Worm (Caenorhabditis elegans) whole organism, late embryonic: ENCODE data around the gene col-185.

Source experiments
- C38D4.7 ChIP-seq: fragments of 200-800 bp; sonication (Bioruptor generic); optimal IDR thresholded peaks from 2 replicates; lab custom pipeline; 2018; ENCODE audit warnings: mild to moderate bottlenecking, missing genetic modification characterization, moderate library complexity, missing compliant biosample characterization
- Y22D7AL.16 ChIP-seq: sonication (generic microtip); optimal IDR thresholded peaks from 2 replicates; lab custom pipeline; 2016; ENCODE audit warnings: missing genetic modification characterization, missing compliant biosample characterization
- ahr-1 ChIP-seq: sonication (generic microtip); optimal IDR thresholded peaks from 2 replicates; lab custom pipeline; 2016; ENCODE audit warnings: missing genetic modification characterization, missing compliant biosample characterization
- ceh-19 ChIP-seq: fragments of 200-800 bp; sonication (Bioruptor generic); optimal IDR thresholded peaks from 2 replicates; lab custom pipeline; 2018; ENCODE audit warnings: mild to moderate bottlenecking, missing genetic modification characterization, missing compliant biosample characterization
- ceh-2 ChIP-seq: sonication (generic microtip); optimal IDR thresholded peaks from 2 replicates; lab custom pipeline; 2016; ENCODE audit warnings: missing genotype, missing genetic modification characterization, missing compliant biosample characterization
- ceh-22 ChIP-seq: sonication (generic microtip); optimal IDR thresholded peaks from 2 replicates; lab custom pipeline; 2017; ENCODE audit warnings: missing biosample characterization, missing genetic modification characterization
- ceh-31 ChIP-seq: sonication (generic microtip); optimal IDR thresholded peaks from 2 replicates; lab custom pipeline; 2016; ENCODE audit warnings: missing genetic modification characterization, missing compliant biosample characterization
- ceh-34 ChIP-seq: sonication (generic microtip); optimal IDR thresholded peaks from 2 replicates; lab custom pipeline; 2016; ENCODE audit warnings: mild to moderate bottlenecking, missing genetic modification characterization, missing compliant biosample characterization
- ceh-45 ChIP-seq: fragments of 200-800 bp; sonication (Bioruptor generic); IDR thresholded peaks from 2 replicates; pipeline ENCODE4 v1.3.6; 2022; ENCODE audit warnings: missing genetic modification reagents, missing genetic modification characterization, missing compliant biosample characterization
- ceh-48 ChIP-seq: sonication (generic microtip); optimal IDR thresholded peaks from 2 replicates; lab custom pipeline; 2016; ENCODE audit warnings: missing genetic modification characterization, inconsistent platforms, missing compliant biosample characterization
- ceh-6 ChIP-seq: fragments of 200-800 bp; sonication (Bioruptor generic); optimal IDR thresholded peaks from 2 replicates; lab custom pipeline; 2018; ENCODE audit warnings: mild to moderate bottlenecking, missing genetic modification characterization, missing compliant biosample characterization
- ceh-9 ChIP-seq: sonication (generic microtip); optimal IDR thresholded peaks from 2 replicates; lab custom pipeline; 2016; ENCODE audit warnings: mild to moderate bottlenecking, missing genetic modification characterization, inconsistent platforms, missing compliant biosample characterization
- che-1 ChIP-seq: sonication (generic microtip); optimal IDR thresholded peaks from 2 replicates; lab custom pipeline; 2016; ENCODE audit warnings: mild to moderate bottlenecking, missing genetic modification characterization, missing compliant biosample characterization
- dmd-4 ChIP-seq: sonication (generic microtip); optimal IDR thresholded peaks from 2 replicates; lab custom pipeline; 2016; ENCODE audit warnings: borderline replicate concordance, missing genetic modification characterization, missing compliant biosample characterization
- dve-1 ChIP-seq: sonication (generic microtip); optimal IDR thresholded peaks from 2 replicates; lab custom pipeline; 2017; ENCODE audit warnings: antibody characterized with exemption, mild to moderate bottlenecking, missing genetic modification characterization, missing compliant biosample characterization
- elt-2 ChIP-seq: sonication (generic microtip); optimal IDR thresholded peaks from 2 replicates; lab custom pipeline; 2016; ENCODE audit warnings: missing genetic modification reagents, missing genetic modification characterization, missing compliant biosample characterization
- eyg-1 ChIP-seq: sonication (generic microtip); optimal IDR thresholded peaks from 2 replicates; lab custom pipeline; 2016; ENCODE audit warnings: missing genotype, missing genetic modification characterization, missing compliant biosample characterization
- hlh-13 ChIP-seq: fragments of 200-800 bp; sonication (Bioruptor generic); optimal IDR thresholded peaks from 2 replicates; lab custom pipeline; 2018; ENCODE audit warnings: mild to moderate bottlenecking, missing genetic modification characterization, missing compliant biosample characterization
- hlh-8 ChIP-seq: sonication (generic microtip); optimal IDR thresholded peaks from 2 replicates; lab custom pipeline; 2016; ENCODE audit warnings: missing genotype, missing genetic modification characterization, missing compliant biosample characterization
- lim-6 ChIP-seq: sonication (generic microtip); optimal IDR thresholded peaks from 2 replicates; lab custom pipeline; 2016; ENCODE audit warnings: missing genetic modification characterization, missing compliant biosample characterization
- lin-11 ChIP-seq: fragments of 200-800 bp; sonication (Bioruptor generic); optimal IDR thresholded peaks from 2 replicates; lab custom pipeline; 2018; ENCODE audit warnings: mild to moderate bottlenecking, missing genetic modification characterization, missing compliant biosample characterization
- madf-2 ChIP-seq: sonication (generic microtip); optimal IDR thresholded peaks from 2 replicates; lab custom pipeline; 2017; ENCODE audit warnings: missing genetic modification characterization, missing compliant biosample characterization
- nhr-232 ChIP-seq: sonication (generic microtip); optimal IDR thresholded peaks from 2 replicates; lab custom pipeline; 2016; ENCODE audit warnings: missing genetic modification characterization, missing compliant biosample characterization
- npax-4 ChIP-seq: sonication (generic microtip); optimal IDR thresholded peaks from 2 replicates; lab custom pipeline; 2016; ENCODE audit warnings: missing genetic modification characterization, missing compliant biosample characterization
- pag-3 ChIP-seq: sonication (generic microtip); optimal IDR thresholded peaks from 2 replicates; lab custom pipeline; 2016; ENCODE audit warnings: missing compliant biosample characterization, missing genetic modification characterization, borderline replicate concordance
- pat-9 ChIP-seq: fragments of 200-800 bp; sonication (Bioruptor generic); optimal IDR thresholded peaks from 2 replicates; lab custom pipeline; 2018; ENCODE audit warnings: mild to moderate bottlenecking, missing genetic modification characterization, moderate library complexity, missing compliant biosample characterization
- pqm-1 ChIP-seq: sonication (generic microtip); optimal IDR thresholded peaks from 2 replicates; lab custom pipeline; 2016; ENCODE audit warnings: missing genetic modification characterization, missing compliant biosample characterization
- ref-2 ChIP-seq: sonication (generic microtip); optimal IDR thresholded peaks from 2 replicates; lab custom pipeline; 2016; ENCODE audit warnings: missing genetic modification characterization, missing compliant biosample characterization
- sdc-2 ChIP-seq: sonication (generic microtip); optimal IDR thresholded peaks from 2 replicates; lab custom pipeline; 2016; ENCODE audit warnings: missing genotype, missing genetic modification characterization, missing compliant biosample characterization
- sox-4 ChIP-seq: sonication (generic microtip); optimal IDR thresholded peaks from 2 replicates; lab custom pipeline; 2017; ENCODE audit warnings: mild to moderate bottlenecking, missing genetic modification characterization, inconsistent platforms, missing compliant biosample characterization
- syd-9 ChIP-seq: sonication (generic microtip); optimal IDR thresholded peaks from 2 replicates; lab custom pipeline; 2016; ENCODE audit warnings: mild to moderate bottlenecking, missing genetic modification characterization, moderate library complexity, missing compliant biosample characterization
- tbx-2 ChIP-seq: sonication (generic microtip); optimal IDR thresholded peaks from 2 replicates; lab custom pipeline; 2016; ENCODE audit warnings: missing genetic modification characterization, missing compliant biosample characterization
- tbx-7 ChIP-seq: sonication (generic microtip); optimal IDR thresholded peaks from 2 replicates; lab custom pipeline; 2016; ENCODE audit warnings: missing genotype, missing genetic modification characterization, missing compliant biosample characterization
- unc-42 ChIP-seq: sonication (generic microtip); optimal IDR thresholded peaks from 2 replicates; lab custom pipeline; 2016; ENCODE audit warnings: missing genotype, missing genetic modification characterization, missing compliant biosample characterization
- ztf-16 ChIP-seq: sonication (generic microtip); optimal IDR thresholded peaks from 2 replicates; lab custom pipeline; 2017; ENCODE audit warnings: missing genetic modification characterization, missing compliant biosample characterization

The col-185 gene

ce11 chrX:13539701-13540100 is 28.8 kb upstream of the col-185 start:
- TF ChIP-seq syd-9 (tag; lab: Kevin White, UChicago), result no peak

ce11 chrX:13536759-13537158 is 25.9 kb upstream of the col-185 start, which contains the start of gene R01E6.5:
TSS of gene R01E6.5 (plus strand) at chrX:13537059.
- TF ChIP-seq ceh-9, result no peak
- TF ChIP-seq madf-2 (tag; lab: Kevin White, UChicago), result no peak
- no peak for TF ChIP-seq ceh-19 (GFP tag; lab: Kevin White, UChicago)
- no peak for TF ChIP-seq ztf-16
- no peak for TF ChIP-seq ceh-34 (tag; lab: Kevin White, UChicago)
- TF ChIP-seq npax-4 (tag; lab: Kevin White, UChicago), result no peak
- no peak for TF ChIP-seq ceh-2 (tag; lab: Kevin White, UChicago)
- TF ChIP-seq hlh-13 (GFP tag; lab: Kevin White, UChicago), result no peak
- no peak for TF ChIP-seq lim-6 (tag; lab: Kevin White, UChicago)

- TF ChIP-seq nhr-232 (no peak), sdc-2 (tag; lab: Kevin White, UChicago) (peak; percentile 21), ztf-16 (no peak), ref-2 (tag; lab: Kevin White, UChicago) (peak; percentile 22), che-1 (tag; lab: Kevin White, UChicago) (no peak), pat-9 (tag; lab: Kevin White, UChicago) (peak; percentile 5), ceh-31 (tag; lab: Kevin White, UChicago) (peak; percentile 27), unc-42 (tag; lab: Kevin White, UChicago) (peak; percentile 79)
These were observed 21.8 kb upstream of the col-185 start, which contains the start of gene acr-12 for ce11 chrX:13532424-13533309. TSS of gene acr-12 (plus strand) at chrX:13532853.

- TF ChIP-seq ceh-2 (tag; lab: Kevin White, UChicago), result no peak
- no peak for TF ChIP-seq elt-2
- TF ChIP-seq ztf-16, result no peak
- no peak for TF ChIP-seq ceh-6 (GFP tag; lab: Kevin White, UChicago)
- TF ChIP-seq sox-4 (tag; lab: Kevin White, UChicago), result no peak
- no peak for TF ChIP-seq pag-3
- TF ChIP-seq lin-11, result no peak
- no peak for TF ChIP-seq ceh-22 (tag; lab: Kevin White, UChicago)
- TF ChIP-seq npax-4 (tag; lab: Kevin White, UChicago), result no peak
- TF ChIP-seq pqm-1 (tag; lab: Kevin White, UChicago), result no peak
- no peak for TF ChIP-seq Y22D7AL.16 (tag; lab: Kevin White, UChicago)
- TF ChIP-seq C38D4.7 (GFP tag; lab: Kevin White, UChicago), result no peak
- TF ChIP-seq hlh-8, result no peak
- no peak for TF ChIP-seq eyg-1 (tag; lab: Kevin White, UChicago)
- no peak for TF ChIP-seq dve-1 (tag; lab: Kevin White, UChicago)
- TF ChIP-seq che-1 (tag; lab: Kevin White, UChicago), result no peak
- TF ChIP-seq ceh-9, result no peak
- TF ChIP-seq tbx-7 (tag; lab: Kevin White, UChicago), result no peak
These were observed 19.3 kb upstream of the col-185 start for ce11 chrX:13530015-13530778.

ce11 chrX:13528630-13529138 is 17.8 kb upstream of the col-185 start, which contains the start of gene F18H3.4:
TSS of gene F18H3.4 (plus strand) at chrX:13529088.
- no peak for TF ChIP-seq dmd-4 (tag; lab: Kevin White, UChicago)
- no peak for TF ChIP-seq lim-6 (tag; lab: Kevin White, UChicago)
- no peak for TF ChIP-seq tbx-2 (tag; lab: Kevin White, UChicago)
- no peak for TF ChIP-seq ahr-1 (tag; lab: Kevin White, UChicago)
- no peak for TF ChIP-seq dve-1 (tag; lab: Kevin White, UChicago)
- TF ChIP-seq ceh-48, result no peak
- TF ChIP-seq npax-4 (tag; lab: Kevin White, UChicago), result no peak
- TF ChIP-seq elt-2, result peak; percentile 27
- TF ChIP-seq pqm-1 (tag; lab: Kevin White, UChicago), result peak; percentile 1
- no peak for TF ChIP-seq ceh-45 (GFP tag; lab: Robert Waterston, UW)
- no peak for TF ChIP-seq syd-9 (tag; lab: Kevin White, UChicago)
- TF ChIP-seq, all 69 proteins: peak for 2
